Worm (Caenorhabditis elegans) whole organism, L2 larva: ENCODE data around the gene dnj-25.

Experiments
- lin-39 ChIP-seq: fragments of 150-350 bp; optimal IDR thresholded peaks from 2 replicates; lab custom pipeline; 2014; ENCODE audit warnings: missing biosample characterization, missing genetic modification reagents, missing genetic modification characterization
- lsy-2 ChIP-seq, 2 experiments: fragments of 150-350 bp in 1 of 2; sonication (generic microtip) in 1 of 2; optimal IDR thresholded peaks; 2 replicates each; lab custom pipeline; 2014 to 2017; ENCODE audit warnings: missing biosample characterization in 2 of 2, missing genetic modification characterization in 2 of 2
- mdl-1 ChIP-seq, 2 experiments: fragments of 150-350 bp in 1 of 2; sonication (generic microtip) in 1 of 2; optimal IDR thresholded peaks; 2 replicates each; lab custom pipeline; 2017; ENCODE audit warnings: missing biosample characterization in 2 of 2, missing genetic modification characterization in 2 of 2
- nhr-11 ChIP-seq: fragments of 150-350 bp; optimal IDR thresholded peaks from 2 replicates; lab custom pipeline; 2014; ENCODE audit warnings: missing biosample characterization, missing genetic modification characterization

- TF ChIP-seq mdl-1 (tag; optimal IDR thresholded peaks at IDR 0.05; lab: Kevin White, UChicago): no peak
- no peak for TF ChIP-seq nhr-11 (tag; lab: Kevin White, UChicago)
- TF ChIP-seq lin-39 (tag; lab: Kevin White, UChicago): no peak
- no peak for TF ChIP-seq lsy-2 (tag; optimal IDR thresholded peaks at IDR 0.05; lab: Kevin White, UChicago)
These were observed 64.0 kb downstream of the dnj-25 start for ce11 chrV:20680189-20680588.
